Worm (Caenorhabditis elegans) whole organism, L1 larva: Measurements from ENCODE around the gene pgp-7.
A peak's percentile ranks its signal among the peaks of the same experiment; 100 is the strongest.

ENCODE experiments used
- C16A3.4 ChIP-seq: fragments of 150-350 bp; optimal IDR thresholded peaks from 2 replicates; lab custom pipeline; 2014; ENCODE audit warnings: missing biosample characterization, missing genetic modification characterization
- C34B4.2 ChIP-seq: sonication (generic microtip); optimal IDR thresholded peaks from 2 replicates; lab custom pipeline; 2017; ENCODE audit warnings: mild to moderate bottlenecking, missing genetic modification characterization, missing compliant biosample characterization
- F16B12.6 ChIP-seq: fragments of 150-350 bp; optimal IDR thresholded peaks from 2 replicates; lab custom pipeline; 2014; ENCODE audit warnings: missing biosample characterization, missing genetic modification characterization
- aly-2 ChIP-seq: fragments of 150-350 bp; optimal IDR thresholded peaks from 2 replicates; lab custom pipeline; 2014; ENCODE audit warnings: missing biosample characterization, missing genetic modification characterization
- ceh-82 ChIP-seq, 3 experiments: fragments of 150-350 bp in 1 of 3; sonication (generic microtip) in 2 of 3; optimal IDR thresholded peaks; 2 replicates each; lab custom pipeline; 2014 to 2017; ENCODE audit warnings: missing biosample characterization in 3 of 3, missing genetic modification characterization in 3 of 3
- ceh-88 ChIP-seq: fragments of 200-800 bp; sonication (Bioruptor generic); IDR thresholded peaks from 2 replicates; pipeline ENCODE4 v1.3.6; 2022; ENCODE audit warnings: missing genetic modification characterization, missing compliant biosample characterization
- ces-1 ChIP-seq: fragments of 150-350 bp; optimal IDR thresholded peaks from 2 replicates; lab custom pipeline; 2014; ENCODE audit warnings: missing biosample characterization, missing genetic modification reagents, missing genetic modification characterization
- dpl-1 ChIP-seq, 3 experiments: fragments of 150-350 bp in 2 of 3; sonication (generic microtip) in 1 of 3; optimal IDR thresholded peaks; 2 replicates each; lab custom pipeline; 2014 to 2017; ENCODE audit warnings: missing biosample characterization in 3 of 3, missing genetic modification characterization in 3 of 3, missing genetic modification reagents in 3 of 3
- dsc-1 ChIP-seq: sonication (generic microtip); optimal IDR thresholded peaks from 2 replicates; lab custom pipeline; 2016; ENCODE audit warnings: mild to moderate bottlenecking, missing genetic modification characterization, missing compliant biosample characterization
- efl-3 ChIP-seq: fragments of 200-800 bp; sonication (Bioruptor generic); optimal IDR thresholded peaks from 2 replicates; lab custom pipeline; 2018; ENCODE audit warnings: mild to moderate bottlenecking, missing genetic modification characterization, missing compliant biosample characterization
- egl-13 ChIP-seq: sonication (generic microtip); optimal IDR thresholded peaks from 2 replicates; lab custom pipeline; 2016; ENCODE audit warnings: missing genotype, missing genetic modification reagents, missing genetic modification characterization, missing compliant biosample characterization
- elt-3 ChIP-seq, 6 experiments: fragments of 150-350 bp in 1 of 6; sonication (generic microtip); optimal IDR thresholded peaks; 2 replicates each; lab custom pipeline; 2017 to 2018; ENCODE audit warnings: missing biosample characterization in 6 of 6, missing genetic modification characterization in 6 of 6, inconsistent platforms in 1 of 6
- fkh-10 ChIP-seq: sonication (generic microtip); optimal IDR thresholded peaks from 2 replicates; lab custom pipeline; 2017; ENCODE audit warnings: missing biosample characterization, missing genetic modification reagents, missing genetic modification characterization
- fkh-4 ChIP-seq: sonication (generic microtip); optimal IDR thresholded peaks from 2 replicates; lab custom pipeline; 2016; ENCODE audit warnings: missing compliant biosample characterization, missing genetic modification characterization, borderline replicate concordance
- fkh-8 ChIP-seq: sonication (generic microtip); optimal IDR thresholded peaks from 2 replicates; lab custom pipeline; 2016; ENCODE audit warnings: mild to moderate bottlenecking, missing genetic modification characterization, missing compliant biosample characterization
- fos-1 ChIP-seq: fragments of 150-350 bp; optimal IDR thresholded peaks from 2 replicates; lab custom pipeline; 2014; ENCODE audit warnings: missing biosample characterization, missing genetic modification characterization
- grh-1 ChIP-seq: fragments of 200-800 bp; sonication (Bioruptor generic); IDR thresholded peaks from 2 replicates; pipeline ENCODE4 v1.3.6; 2022; ENCODE audit warnings: missing genetic modification reagents, missing genetic modification characterization, missing compliant biosample characterization
- hlh-17 ChIP-seq: fragments of 200-800 bp; sonication (Bioruptor generic); optimal IDR thresholded peaks from 2 replicates; lab custom pipeline; 2018; ENCODE audit warnings: missing genetic modification characterization, mild to moderate bottlenecking, missing compliant biosample characterization, moderate library complexity, borderline replicate concordance
- hpl-2 ChIP-seq: fragments of 150-350 bp; optimal IDR thresholded peaks from 2 replicates; lab custom pipeline; 2014; ENCODE audit warnings: missing biosample characterization, missing genetic modification reagents, missing genetic modification characterization
- irx-1 ChIP-seq: sonication (generic microtip); optimal IDR thresholded peaks from 2 replicates; lab custom pipeline; 2016; ENCODE audit warnings: missing genetic modification characterization, missing compliant biosample characterization
- lin-13 ChIP-seq: fragments of 150-350 bp; optimal IDR thresholded peaks from 2 replicates; lab custom pipeline; 2014; ENCODE audit warnings: missing biosample characterization, missing genetic modification reagents, missing genetic modification characterization
- lin-14 ChIP-seq: fragments of 200-800 bp; sonication (Bioruptor generic); optimal IDR thresholded peaks from 2 replicates; lab custom pipeline; 2018; ENCODE audit warnings: mild to moderate bottlenecking, missing genetic modification characterization, moderate library complexity, missing compliant biosample characterization
- lin-15B ChIP-seq: fragments of 150-350 bp; sonication (generic microtip); optimal IDR thresholded peaks from 3 replicates; lab custom pipeline; 2014; ENCODE audit warnings: missing biosample characterization, missing genetic modification characterization
- lin-39 ChIP-seq: fragments of 150-350 bp; optimal IDR thresholded peaks from 2 replicates; lab custom pipeline; 2014; ENCODE audit warnings: missing biosample characterization, missing genetic modification reagents, missing genetic modification characterization
- lir-3 ChIP-seq: sonication (generic microtip); optimal IDR thresholded peaks from 2 replicates; lab custom pipeline; 2016; ENCODE audit warnings: mild to moderate bottlenecking, missing genetic modification characterization, moderate library complexity, missing compliant biosample characterization; ENCODE audit not compliant: poor library complexity
- lsy-2 ChIP-seq, 2 experiments: fragments of 150-350 bp; optimal IDR thresholded peaks; 2 replicates each; lab custom pipeline; 2014; ENCODE audit warnings: missing biosample characterization in 2 of 2, missing genetic modification characterization in 2 of 2
- mab-9 ChIP-seq: fragments of 200-800 bp; sonication (Bioruptor generic); IDR thresholded peaks from 2 replicates; pipeline ENCODE4 v1.3.6; 2022; ENCODE audit warnings: missing genetic modification reagents, missing genetic modification characterization, missing compliant biosample characterization
- mef-2 ChIP-seq: fragments of 150-350 bp; optimal IDR thresholded peaks from 2 replicates; lab custom pipeline; 2014; ENCODE audit warnings: missing biosample characterization, missing genetic modification characterization
- nhr-12 ChIP-seq: sonication (generic microtip); optimal IDR thresholded peaks from 2 replicates; lab custom pipeline; 2017; ENCODE audit warnings: missing biosample characterization, missing genetic modification characterization
- nhr-19 ChIP-seq: fragments of 200-800 bp; sonication (Bioruptor generic); conservative IDR thresholded peaks from 2 replicates; pipeline ENCODE4 v1.3.6; 2022; ENCODE audit warnings: missing genetic modification characterization, missing compliant biosample characterization
- nhr-237 ChIP-seq: fragments of 150-350 bp; optimal IDR thresholded peaks from 2 replicates; lab custom pipeline; 2014; ENCODE audit warnings: missing biosample characterization, missing genetic modification characterization
- nhr-47 ChIP-seq: sonication (generic microtip); optimal IDR thresholded peaks from 2 replicates; lab custom pipeline; 2016; ENCODE audit warnings: mild to moderate bottlenecking, missing genetic modification characterization, moderate library complexity, missing compliant biosample characterization
- nhr-76 ChIP-seq: sonication (generic microtip); optimal IDR thresholded peaks from 2 replicates; lab custom pipeline; 2017; ENCODE audit warnings: missing biosample characterization, missing genetic modification characterization
- nhr-77 ChIP-seq: fragments of 150-350 bp; optimal IDR thresholded peaks from 2 replicates; lab custom pipeline; 2014; ENCODE audit warnings: missing biosample characterization, missing genetic modification characterization
- nhr-84 ChIP-seq: sonication (generic microtip); optimal IDR thresholded peaks from 2 replicates; lab custom pipeline; 2017; ENCODE audit warnings: missing biosample characterization, missing genetic modification characterization
- nhr-90 ChIP-seq: sonication (generic microtip); optimal IDR thresholded peaks from 2 replicates; lab custom pipeline; 2016; ENCODE audit warnings: mild to moderate bottlenecking, missing genetic modification characterization, missing compliant biosample characterization; ENCODE audit not compliant: poor library complexity
- pag-3 ChIP-seq: sonication (generic microtip); optimal IDR thresholded peaks from 2 replicates; lab custom pipeline; 2017; ENCODE audit warnings: missing genetic modification characterization, mild to moderate bottlenecking, missing compliant biosample characterization, antibody characterized with exemption, borderline replicate concordance; ENCODE audit not compliant: insufficient read depth
- pax-3 ChIP-seq: fragments of 200-800 bp; sonication (Bioruptor generic); optimal IDR thresholded peaks from 2 replicates; lab custom pipeline; 2018; ENCODE audit warnings: mild to moderate bottlenecking, missing genetic modification characterization, moderate library complexity, missing compliant biosample characterization
- pqm-1 ChIP-seq: sonication (generic microtip); optimal IDR thresholded peaks from 3 replicates; lab custom pipeline; 2017; ENCODE audit warnings: missing biosample characterization, missing genetic modification characterization
- rnt-1 ChIP-seq: sonication (generic microtip); optimal IDR thresholded peaks from 2 replicates; lab custom pipeline; 2016; ENCODE audit warnings: mild to moderate bottlenecking, missing genetic modification characterization, moderate library complexity, missing compliant biosample characterization
- skn-1 ChIP-seq: fragments of 150-350 bp; optimal IDR thresholded peaks from 2 replicates; lab custom pipeline; 2014; ENCODE audit warnings: missing biosample characterization, missing genetic modification characterization
- snpc-4 ChIP-seq: fragments of 150-350 bp; optimal IDR thresholded peaks from 2 replicates; lab custom pipeline; 2014; ENCODE audit warnings: missing biosample characterization, missing genetic modification characterization
- snu-23 ChIP-seq: sonication (generic microtip); optimal IDR thresholded peaks from 2 replicates; lab custom pipeline; 2016; ENCODE audit warnings: missing genetic modification characterization, missing compliant biosample characterization
- sptf-1 ChIP-seq: fragments of 150-350 bp; optimal IDR thresholded peaks from 2 replicates; lab custom pipeline; 2014; ENCODE audit warnings: missing biosample characterization, missing genetic modification characterization
- sup-37 ChIP-seq: fragments of 200-800 bp; sonication (Bioruptor generic); optimal IDR thresholded peaks from 2 replicates; lab custom pipeline; 2018; ENCODE audit warnings: mild to moderate bottlenecking, missing genetic modification characterization, missing compliant biosample characterization
- swsn-7 ChIP-seq: sonication (generic microtip); optimal IDR thresholded peaks from 2 replicates; lab custom pipeline; 2016; ENCODE audit warnings: missing genetic modification characterization, missing compliant biosample characterization
- unc-62 ChIP-seq: fragments of 150-350 bp; optimal IDR thresholded peaks from 2 replicates; lab custom pipeline; 2014; ENCODE audit warnings: missing biosample characterization, missing genetic modification reagents, missing genetic modification characterization
- xbp-1 ChIP-seq: sonication (generic microtip); optimal IDR thresholded peaks from 2 replicates; lab custom pipeline; 2016; ENCODE audit warnings: missing genetic modification characterization, missing compliant biosample characterization
- zag-1 ChIP-seq: fragments of 150-350 bp; optimal IDR thresholded peaks from 2 replicates; lab custom pipeline; 2014; ENCODE audit warnings: missing biosample characterization, missing genetic modification characterization
- ztf-11 ChIP-seq, 2 experiments: sonication (generic microtip); optimal IDR thresholded peaks; 2 replicates each; lab custom pipeline; 2016 to 2017; ENCODE audit warnings: missing genetic modification characterization in 2 of 2, missing biosample characterization in 1 of 2, missing compliant biosample characterization in 1 of 2

Gene pgp-7

DNA sequence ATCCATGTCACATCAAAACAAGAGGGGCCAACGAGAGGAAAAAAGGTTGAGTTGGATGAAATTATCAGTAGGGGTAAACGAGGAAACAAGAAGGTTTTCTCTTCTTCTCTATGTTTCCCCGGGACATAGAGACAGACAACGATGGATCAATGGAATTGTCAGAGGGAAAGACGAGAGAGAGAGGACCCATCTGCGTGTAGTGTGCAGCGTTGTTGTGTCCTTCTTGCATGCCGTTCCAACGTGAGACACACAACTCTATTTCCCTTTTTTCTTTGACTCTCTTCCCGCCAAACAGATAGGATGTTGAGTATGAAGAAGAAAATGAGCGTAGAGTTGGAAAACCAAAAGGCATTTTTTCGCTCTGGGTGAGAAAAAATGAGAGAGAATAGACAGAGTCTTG is 30.9 kb upstream of the pgp-7 start (continued):
- no peak for TF ChIP-seq nhr-76
- TF ChIP-seq dpl-1 (GFP tag; optimal IDR thresholded peaks at IDR 0.05; lab: Kevin White, UChicago), result peak in 2 of 3 experiments; percentile 5 to 19
- peak; percentile 62 for TF ChIP-seq nhr-19 (GFP tag; lab: Robert Waterston, UW)

DNA sequence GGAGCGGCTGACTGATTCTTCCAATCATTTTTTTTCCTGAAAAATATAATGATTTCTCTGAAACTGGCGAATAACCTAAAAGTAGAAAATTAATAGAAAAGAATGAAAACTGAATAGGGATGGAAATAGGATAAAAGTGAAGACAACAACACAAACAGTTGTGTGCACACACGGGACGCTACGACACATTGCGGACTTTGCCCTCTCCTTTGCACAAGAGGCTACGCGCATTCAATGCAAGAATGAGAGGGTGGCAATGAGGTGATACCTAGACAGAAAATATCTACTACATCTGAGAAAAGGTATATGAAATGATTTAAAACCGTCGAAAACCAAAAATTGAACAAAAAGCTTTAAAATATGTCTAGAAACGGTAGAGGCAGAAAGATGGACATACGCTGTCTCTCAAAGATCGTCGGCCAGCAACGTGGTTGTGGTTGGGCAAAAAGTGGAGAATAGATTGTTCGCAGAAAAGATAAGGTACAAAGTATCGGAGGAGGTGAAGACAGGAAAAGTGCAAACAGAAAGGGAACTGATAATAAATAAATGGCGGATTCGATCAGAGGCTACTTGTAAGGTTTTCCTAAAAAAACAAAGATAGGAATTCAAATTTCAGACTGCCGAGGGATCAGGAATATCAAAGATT is 30.2 kb upstream of the pgp-7 start, which contains the start of gene suca-1:
TSS of gene suca-1 (minus strand) at position 36 of the 646 bp plus-strand sequence.
- peak; percentile 14 to 50 for TF ChIP-seq lsy-2 (tag; optimal IDR thresholded peaks at IDR 0.05; lab: Kevin White, UChicago)
- no peak for TF ChIP-seq nhr-84
- TF ChIP-seq unc-62, result no peak
- no peak for TF ChIP-seq fkh-10 (GFP tag; lab: Kevin White, UChicago)
- peak; percentile 57 for TF ChIP-seq swsn-7 (tag; lab: Kevin White, UChicago)
- no peak for TF ChIP-seq lin-15B (tag; lab: Kevin White, UChicago)
- no peak for TF ChIP-seq zag-1
- no peak for TF ChIP-seq aly-2 (tag; lab: Kevin White, UChicago)
- TF ChIP-seq nhr-76, result no peak
- TF ChIP-seq rnt-1 (tag; lab: Kevin White, UChicago), result peak; percentile 61
- no peak for TF ChIP-seq efl-3 (GFP tag; lab: Kevin White, UChicago)
- no peak for TF ChIP-seq egl-13
- peak; percentile 7 for TF ChIP-seq C16A3.4
- TF ChIP-seq lin-39, result no peak
- TF ChIP-seq skn-1 (tag; lab: Kevin White, UChicago), result no peak
- TF ChIP-seq ztf-11 (tag; optimal IDR thresholded peaks at IDR 0.05; lab: Kevin White, UChicago), result no peak
- TF ChIP-seq lir-3, result no peak
- no peak for TF ChIP-seq sptf-1 (tag; lab: Kevin White, UChicago)
- TF ChIP-seq fkh-4 (tag; lab: Kevin White, UChicago), result no peak
- TF ChIP-seq nhr-19 (GFP tag; lab: Robert Waterston, UW), result peak; percentile 35
- peak; percentile 24 for TF ChIP-seq xbp-1 (tag; lab: Kevin White, UChicago)
- TF ChIP-seq fos-1 (tag; lab: Kevin White, UChicago), result no peak
- TF ChIP-seq hlh-17, result no peak
- TF ChIP-seq snpc-4 (tag; lab: Kevin White, UChicago), result no peak
- TF ChIP-seq grh-1 (GFP tag; lab: Robert Waterston, UW), result no peak
- no peak for TF ChIP-seq ces-1 (GFP tag; lab: Kevin White, UChicago)
- TF ChIP-seq F16B12.6, result peak; percentile 93
- no peak for TF ChIP-seq mef-2 (tag; lab: Kevin White, UChicago)
- no peak for TF ChIP-seq hpl-2 (GFP tag; lab: Kevin White, UChicago)
- TF ChIP-seq ceh-88, result no peak
- TF ChIP-seq sup-37, result no peak
- no peak for TF ChIP-seq nhr-77 (tag; lab: Kevin White, UChicago)
- TF ChIP-seq irx-1, result no peak
- peak in 1 of 3 experiments; percentile 62 for TF ChIP-seq ceh-82 (tag; optimal IDR thresholded peaks at IDR 0.05; lab: Kevin White, UChicago)
- TF ChIP-seq snu-23, result peak; percentile 61
- TF ChIP-seq mab-9 (GFP tag; lab: Robert Waterston, UW), result no peak
- TF ChIP-seq pqm-1 (tag; lab: Kevin White, UChicago), result no peak
- TF ChIP-seq fkh-8 (tag; lab: Kevin White, UChicago), result peak; percentile 59
- no peak for TF ChIP-seq pax-3 (tag; lab: Kevin White, UChicago)
- peak; percentile 38 for TF ChIP-seq nhr-90 (tag; lab: Kevin White, UChicago)
- TF ChIP-seq elt-3 (tag; optimal IDR thresholded peaks at IDR 0.05; lab: Kevin White, UChicago), result no peak
- no peak for TF ChIP-seq pag-3 (tag; lab: Kevin White, UChicago)
- no peak for TF ChIP-seq C34B4.2 (tag; lab: Kevin White, UChicago)
- TF ChIP-seq lin-13, result peak; percentile 7
- TF ChIP-seq nhr-47, result peak; percentile 44
- peak; percentile 3 for TF ChIP-seq dsc-1 (tag; lab: Kevin White, UChicago)
- no peak for TF ChIP-seq nhr-237 (tag; lab: Kevin White, UChicago)
- TF ChIP-seq nhr-12 (tag; lab: Kevin White, UChicago), result no peak
- peak; percentile 72 for TF ChIP-seq lin-14 (GFP tag; lab: Kevin White, UChicago)
